Fruit fly (Drosophila melanogaster) whole organism, embryonic: ENCODE data around the gene Drice.

Experiments
- B-H2 ChIP-seq: fragments of 200-800 bp; sonication (Bioruptor generic); optimal IDR thresholded peaks from 2 replicates; lab custom pipeline; 2018; ENCODE audit warnings: missing biosample characterization, mild to moderate bottlenecking, missing genetic modification characterization
- CG11695 ChIP-seq: fragments of 200-800 bp; sonication (Bioruptor generic); IDR thresholded peaks from 3 replicates; pipeline ENCODE4 v1.3.6; 2022; ENCODE audit warnings: missing biosample characterization, missing genetic modification characterization
- CG14710 ChIP-seq: fragments of 200-800 bp; sonication (Bioruptor generic); optimal IDR thresholded peaks from 3 replicates; lab custom pipeline; 2019; ENCODE audit warnings: missing biosample characterization, mild to moderate bottlenecking, missing genetic modification characterization, moderate library complexity
- CG17328 ChIP-seq: fragments of 200-800 bp; sonication (Bioruptor generic); IDR thresholded peaks from 2 replicates; pipeline ENCODE4 v1.3.6; 2022; ENCODE audit warnings: missing biosample characterization, missing genetic modification characterization
- CG17802 ChIP-seq: fragments of 200-800 bp; sonication (Bioruptor generic); optimal IDR thresholded peaks from 2 replicates; lab custom pipeline; 2018; ENCODE audit warnings: missing biosample characterization, mild to moderate bottlenecking, missing genetic modification characterization, moderate library complexity
- CG18011 ChIP-seq: fragments of 200-800 bp; sonication (Bioruptor generic); optimal IDR thresholded peaks from 2 replicates; lab custom pipeline; 2017; ENCODE audit warnings: missing biosample characterization, missing genetic modification characterization, mild to moderate bottlenecking, moderate library complexity, missing genotype
- CG31224 ChIP-seq: fragments of 200-800 bp; sonication (Bioruptor generic); IDR thresholded peaks from 2 replicates; pipeline ENCODE4 v1.3.6; 2022; ENCODE audit warnings: missing biosample characterization, missing genetic modification characterization
- CG33557 ChIP-seq: fragments of 200-800 bp; sonication (Bioruptor generic); optimal IDR thresholded peaks from 2 replicates; lab custom pipeline; 2019; ENCODE audit warnings: missing biosample characterization, mild to moderate bottlenecking, missing genetic modification characterization, moderate library complexity
- CG3847 ChIP-seq: fragments of 200-800 bp; sonication (Bioruptor generic); IDR thresholded peaks from 2 replicates; pipeline ENCODE4 v1.3.6; 2022; ENCODE audit warnings: missing biosample characterization, missing genetic modification characterization
- CG4617 ChIP-seq: fragments of 200-800 bp; sonication (Bioruptor generic); optimal IDR thresholded peaks from 3 replicates; lab custom pipeline; 2016; ENCODE audit warnings: missing biosample characterization, missing genetic modification characterization, borderline replicate concordance
- CG4854 ChIP-seq: fragments of 200-800 bp; sonication (Bioruptor generic); optimal IDR thresholded peaks from 2 replicates; lab custom pipeline; 2016; ENCODE audit warnings: missing biosample characterization, missing genetic modification characterization, inconsistent platforms
- CG5953 ChIP-seq: fragments of 200-800 bp; sonication (Bioruptor generic); IDR thresholded peaks from 2 replicates; pipeline ENCODE4 v1.3.6; 2022; ENCODE audit warnings: missing biosample characterization, missing genetic modification characterization
- CG6654 ChIP-seq: fragments of 200-800 bp; sonication (Bioruptor generic); optimal IDR thresholded peaks from 2 replicates; lab custom pipeline; 2017; ENCODE audit warnings: missing biosample characterization, mild to moderate bottlenecking, missing genetic modification characterization
- CG7928 ChIP-seq: fragments of 200-800 bp; sonication (Bioruptor generic); optimal IDR thresholded peaks from 2 replicates; lab custom pipeline; 2017; ENCODE audit warnings: missing biosample characterization, mild to moderate bottlenecking, missing genetic modification characterization
- CG8089 ChIP-seq: fragments of 200-800 bp; sonication (Bioruptor generic); optimal IDR thresholded peaks from 3 replicates; lab custom pipeline; 2016; ENCODE audit warnings: missing biosample characterization, missing genetic modification characterization
- CG8281 ChIP-seq: fragments of 200-800 bp; sonication (Bioruptor generic); optimal IDR thresholded peaks from 2 replicates; lab custom pipeline; 2018; ENCODE audit warnings: missing biosample characterization, mild to moderate bottlenecking, missing genetic modification characterization, moderate library complexity
- CG8478 ChIP-seq: fragments of >200 bp; optimal IDR thresholded peaks from 2 replicates; lab custom pipeline; 2018
- CkIIα-i1 ChIP-seq: fragments of 200-800 bp; sonication (Bioruptor generic); IDR thresholded peaks from 2 replicates; pipeline ENCODE4 v1.3.6; 2022; ENCODE audit warnings: missing biosample characterization, missing genetic modification characterization
- Dbx ChIP-seq: fragments of 200-800 bp; sonication (Bioruptor generic); IDR thresholded peaks from 3 replicates; pipeline ENCODE4 v1.3.6; 2022; ENCODE audit warnings: missing biosample characterization, missing genetic modification characterization
- E2f2 ChIP-seq: fragments of 200-800 bp; sonication (Bioruptor generic); IDR thresholded peaks from 2 replicates; pipeline ENCODE4 v1.3.6; 2022; ENCODE audit warnings: missing biosample characterization, missing genetic modification characterization
- Eip74EF ChIP-seq, 2 experiments: fragments of 200-800 bp in 1 of 2; fragments of >200 bp in 1 of 2; sonication (Bioruptor generic) in 1 of 2; optimal IDR thresholded peaks; 2 replicates each; lab custom pipeline; 2017 to 2019; ENCODE audit warnings: missing biosample characterization in 2 of 2, missing genetic modification characterization in 2 of 2, mild to moderate bottlenecking in 1 of 2, moderate library complexity in 1 of 2
- Fer3 ChIP-seq: fragments of 200-800 bp; sonication (Bioruptor generic); optimal IDR thresholded peaks from 2 replicates; lab custom pipeline; 2018; ENCODE audit warnings: missing biosample characterization, mild to moderate bottlenecking, missing genetic modification characterization, moderate library complexity
- H2.0 ChIP-seq: fragments of 200-800 bp; sonication (Bioruptor generic); IDR thresholded peaks from 2 replicates; pipeline ENCODE4 v1.3.6; 2022; ENCODE audit warnings: missing biosample characterization, missing genetic modification characterization
- Hmx ChIP-seq: fragments of 200-800 bp; sonication (Bioruptor generic); optimal IDR thresholded peaks from 2 replicates; lab custom pipeline; 2016; ENCODE audit warnings: missing biosample characterization, missing genetic modification characterization
- Jarid2 ChIP-seq: fragments of 200-800 bp; sonication (Bioruptor generic); optimal IDR thresholded peaks from 3 replicates; lab custom pipeline; 2017; ENCODE audit warnings: mild to moderate bottlenecking, missing biosample characterization, missing genetic modification reagents, missing genetic modification characterization
- Kr ChIP-seq: fragments of 200-800 bp; sonication (Bioruptor generic); optimal IDR thresholded peaks from 2 replicates; lab custom pipeline; 2017; ENCODE audit warnings: missing biosample characterization, mild to moderate bottlenecking, missing genetic modification characterization
- Lim3 ChIP-seq: fragments of 200-800 bp; sonication (Bioruptor generic); IDR thresholded peaks from 2 replicates; pipeline ENCODE4 v1.3.6; 2022; ENCODE audit warnings: missing biosample characterization, missing genetic modification characterization
- MESR4 ChIP-seq: fragments of 200-800 bp; sonication (Bioruptor generic); optimal IDR thresholded peaks from 2 replicates; lab custom pipeline; 2018; ENCODE audit warnings: missing biosample characterization, mild to moderate bottlenecking, missing genetic modification characterization, moderate library complexity
- Med ChIP-seq: fragments of 200-800 bp; sonication (Bioruptor generic); peaks from one replicate; lab custom pipeline; 2016; ENCODE audit warnings: missing biosample characterization, missing genetic modification characterization, mild to moderate bottlenecking, inconsistent platforms, moderate library complexity
- Nf-YA ChIP-seq: fragments of 200-800 bp; sonication (Bioruptor generic); IDR thresholded peaks from 2 replicates; pipeline ENCODE4 v1.3.6; 2022; ENCODE audit warnings: missing biosample characterization, missing genetic modification characterization
- Side ChIP-seq: fragments of 200-800 bp; sonication (Bioruptor generic); optimal IDR thresholded peaks from 2 replicates; lab custom pipeline; 2016; ENCODE audit warnings: missing biosample characterization, missing genetic modification characterization
- Sry-δ ChIP-seq: fragments of 200-800 bp; sonication (Bioruptor generic); optimal IDR thresholded peaks from 2 replicates; lab custom pipeline; 2016; ENCODE audit warnings: missing biosample characterization, missing genetic modification characterization
- amos ChIP-seq: fragments of 200-800 bp; sonication (Bioruptor generic); IDR thresholded peaks from 2 replicates; pipeline ENCODE4 v1.3.6; 2022; ENCODE audit warnings: missing biosample characterization, missing genetic modification characterization; ENCODE audit not compliant: partially characterized antibody
- cg ChIP-seq: fragments of 200-800 bp; sonication (Bioruptor generic); optimal IDR thresholded peaks from 3 replicates; lab custom pipeline; 2019; ENCODE audit warnings: missing biosample characterization, mild to moderate bottlenecking, missing genetic modification characterization, moderate library complexity
- dati ChIP-seq: fragments of 200-800 bp; sonication (Bioruptor generic); IDR thresholded peaks from 2 replicates; pipeline ENCODE4 v1.3.6; 2022; ENCODE audit warnings: missing biosample characterization, missing genetic modification characterization
- dmrt11E ChIP-seq: fragments of 200-800 bp; sonication (Bioruptor generic); optimal IDR thresholded peaks from 3 replicates; lab custom pipeline; 2018; ENCODE audit warnings: missing biosample characterization, mild to moderate bottlenecking, missing genetic modification characterization, moderate library complexity
- dmrt99B ChIP-seq: fragments of 200-800 bp; sonication (Bioruptor generic); optimal IDR thresholded peaks from 2 replicates; lab custom pipeline; 2018; ENCODE audit warnings: missing biosample characterization, mild to moderate bottlenecking, missing genetic modification characterization, moderate library complexity
- fd96Cb ChIP-seq: fragments of 200-800 bp; sonication (Bioruptor generic); optimal IDR thresholded peaks from 2 replicates; lab custom pipeline; 2018; ENCODE audit warnings: missing biosample characterization, mild to moderate bottlenecking, missing genetic modification characterization, moderate library complexity
- hb ChIP-seq: fragments of 200-800 bp; sonication (Bioruptor generic); IDR thresholded peaks from 3 replicates; pipeline ENCODE4 v1.3.6; 2022; ENCODE audit warnings: missing biosample characterization, missing genetic modification characterization; ENCODE audit not compliant: partially characterized antibody
- kay ChIP-seq: fragments of 200-800 bp; sonication (Bioruptor generic); optimal IDR thresholded peaks from 2 replicates; lab custom pipeline; 2016; ENCODE audit warnings: missing biosample characterization, missing genetic modification characterization
- lov ChIP-seq, 2 experiments: fragments of 200-800 bp in 1 of 2; fragments of >200 bp in 1 of 2; sonication (Bioruptor generic) in 1 of 2; IDR thresholded peaks in 1 of 2; optimal IDR thresholded peaks in 1 of 2; 2 replicates in 1 of 2; 3 replicates in 1 of 2; pipeline versions ENCODE4 v1.3.6 to Lab custom; 2017 to 2022; ENCODE audit warnings: missing biosample characterization in 1 of 2, missing genetic modification characterization in 1 of 2
- onecut ChIP-seq: fragments of 200-800 bp; sonication (Bioruptor generic); IDR thresholded peaks from 2 replicates; pipeline ENCODE4 v1.3.6; 2022; ENCODE audit warnings: missing biosample characterization, missing genetic modification characterization
- pros ChIP-seq: fragments of 200-800 bp; sonication (Bioruptor generic); optimal IDR thresholded peaks from 3 replicates; lab custom pipeline; 2019; ENCODE audit warnings: missing biosample characterization, mild to moderate bottlenecking, missing genetic modification characterization, moderate library complexity
- ranshi ChIP-seq: fragments of 200-800 bp; sonication (Bioruptor generic); IDR thresholded peaks from 2 replicates; pipeline ENCODE4 v1.3.6; 2022; ENCODE audit warnings: missing biosample characterization, missing genetic modification characterization
- salm ChIP-seq: fragments of 200-800 bp; sonication (Bioruptor generic); optimal IDR thresholded peaks from 2 replicates; lab custom pipeline; 2018; ENCODE audit warnings: missing biosample characterization, mild to moderate bottlenecking, missing genetic modification characterization
- sens-2 ChIP-seq: fragments of 200-800 bp; sonication (Bioruptor generic); IDR thresholded peaks from 2 replicates; pipeline ENCODE4 v1.3.6; 2022; ENCODE audit warnings: missing biosample characterization, missing genetic modification characterization
- slou ChIP-seq: fragments of 200-800 bp; sonication (Bioruptor generic); optimal IDR thresholded peaks from 3 replicates; lab custom pipeline; 2016; ENCODE audit warnings: missing biosample characterization, missing genetic modification characterization
- tap ChIP-seq: fragments of 200-800 bp; optimal IDR thresholded peaks from 3 replicates; lab custom pipeline; 2019; ENCODE audit warnings: missing biosample characterization, mild to moderate bottlenecking, missing genetic modification characterization, moderate library complexity
- tio ChIP-seq: fragments of 200-800 bp; sonication (Bioruptor generic); optimal IDR thresholded peaks from 2 replicates; lab custom pipeline; 2017; ENCODE audit warnings: missing biosample characterization, missing genetic modification characterization, inconsistent platforms
- trem ChIP-seq: fragments of 200-800 bp; optimal IDR thresholded peaks from 3 replicates; lab custom pipeline; 2019; ENCODE audit warnings: missing biosample characterization, mild to moderate bottlenecking, missing genetic modification characterization, moderate library complexity
- unpg ChIP-seq: fragments of 200-800 bp; sonication (Bioruptor generic); optimal IDR thresholded peaks from 3 replicates; lab custom pipeline; 2018; ENCODE audit warnings: missing biosample characterization, mild to moderate bottlenecking, missing genetic modification characterization, moderate library complexity

The Drice gene

DNA sequence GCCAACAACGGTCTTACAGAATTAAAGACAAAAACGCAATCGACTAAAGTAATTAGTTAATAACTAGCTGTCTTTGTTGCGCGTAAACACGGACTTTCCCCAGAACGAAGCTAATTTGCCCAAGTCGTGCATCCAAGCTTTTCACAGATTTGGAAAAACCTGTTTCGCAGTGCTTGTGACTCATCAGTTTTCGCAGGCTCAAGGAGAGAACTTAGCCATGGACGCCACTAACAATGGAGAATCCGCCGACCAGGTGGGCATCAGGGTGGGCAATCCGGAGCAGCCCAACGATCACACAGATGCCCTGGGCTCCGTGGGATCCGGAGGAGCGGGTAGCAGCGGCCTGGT, 197 bp downstream of the Drice start:
- TF ChIP-seq CG31224 (GFP tag; lab: Robert Waterston, UW): no peak
- 0 out of 2 replicates have a peak, but pooled peaks have one; percentile 5 for TF ChIP-seq E2f2 (GFP tag; lab: Robert Waterston, UW)
- no peak for TF ChIP-seq Side (GFP tag; lab: Kevin White, UChicago)
- TF ChIP-seq kay: peak; percentile 13
- peak; percentile 67 for TF ChIP-seq MESR4
- 0 out of 3 replicates have a peak, but pooled peaks have one; percentile 4 for TF ChIP-seq Dbx
- TF ChIP-seq slou (GFP tag; lab: Kevin White, UChicago): no peak
- TF ChIP-seq CkIIα-i1 (GFP tag; lab: Robert Waterston, UW): no peak
- TF ChIP-seq CG8281: no peak
- TF ChIP-seq CG18011 (GFP tag; lab: Kevin White, UChicago): no peak
- no peak for TF ChIP-seq hb
- TF ChIP-seq CG6654 (GFP tag; lab: Kevin White, UChicago): no peak
- no peak for TF ChIP-seq dmrt99B (tag; lab: Kevin White, UChicago)
- peak; percentile 20 for TF ChIP-seq CG14710 (tag; lab: Kevin White, UChicago)
- TF ChIP-seq CG8089 (GFP tag; lab: Kevin White, UChicago): no peak
- peak; percentile 56 for TF ChIP-seq CG4617 (GFP tag; lab: Kevin White, UChicago)
- TF ChIP-seq dmrt11E (tag; lab: Kevin White, UChicago): no peak
- TF ChIP-seq lov (optimal IDR thresholded peaks at IDR 0.05; lab: Kevin White, UChicago): no peak
- no peak for TF ChIP-seq lov (GFP tag; IDR thresholded peaks at IDR 0.05; lab: Robert Waterston, UW)
- no peak for TF ChIP-seq CG17802 (tag; lab: Kevin White, UChicago)
- no peak for TF ChIP-seq CG8478
- no peak for TF ChIP-seq tio (GFP tag; lab: Kevin White, UChicago)
- TF ChIP-seq CG33557 (GFP tag; lab: Kevin White, UChicago): no peak
- TF ChIP-seq CG5953 (GFP tag; lab: Robert Waterston, UW): no peak
- no peak for TF ChIP-seq ranshi (GFP tag; lab: Robert Waterston, UW)
- no peak for TF ChIP-seq Fer3 (tag; lab: Kevin White, UChicago)
- TF ChIP-seq CG3847: no peak
- no peak for TF ChIP-seq CG7928
- TF ChIP-seq sens-2 (GFP tag; lab: Robert Waterston, UW): no peak
- TF ChIP-seq dati (GFP tag; lab: Robert Waterston, UW): no peak
- peak; percentile 17 for TF ChIP-seq Med (GFP tag; lab: Kevin White, UChicago)

DNA sequence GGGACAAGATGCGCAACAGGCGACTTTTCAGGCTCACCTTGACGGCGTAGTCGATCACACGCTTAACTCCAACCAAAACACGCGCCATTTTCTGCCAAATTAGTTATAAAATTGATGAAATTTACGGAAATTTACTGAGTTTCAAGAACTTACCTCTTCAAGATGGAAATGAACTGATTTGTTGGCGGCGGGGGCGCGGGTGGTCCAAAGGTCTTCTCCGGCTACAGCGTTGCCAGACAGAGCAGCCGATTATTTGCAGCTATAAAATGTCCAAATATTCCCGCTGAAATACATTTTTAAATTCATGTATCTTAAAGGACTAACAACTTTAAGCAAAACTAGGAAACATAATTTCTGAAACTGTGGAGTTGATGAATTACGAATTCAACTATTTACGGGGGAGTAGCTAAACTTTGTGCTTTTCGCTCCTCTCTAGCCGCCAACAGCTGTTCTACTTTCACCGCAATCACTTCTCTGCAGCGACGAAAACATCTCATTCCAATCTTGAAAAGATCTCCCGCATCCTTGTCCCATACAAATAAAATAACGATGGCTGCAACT, 3.4 kb downstream of the Drice start, which contains the start of the genes Etfb and CG7789:
Gene Etfb, minus strand, starts transcription at position 193 of the 561 bp plus-strand sequence.
Gene CG7789, plus strand, starts transcription at position 444 of the 561 bp plus-strand sequence.
- TF ChIP-seq Jarid2 (no peak), cg (GFP tag; lab: Kevin White, UChicago) (no peak), amos (GFP tag; lab: Robert Waterston, UW) (peak; percentile 80), sens-2 (GFP tag; lab: Robert Waterston, UW) (peak; percentile 70; the same call in 1 of the 2 replicates), B-H2 (GFP tag; lab: Kevin White, UChicago) (no peak), Sry-δ (peak; percentile 89), trem (tag; lab: Kevin White, UChicago) (peak; percentile 55), unpg (no peak), Nf-YA (GFP tag; lab: Robert Waterston, UW) (0 out of 2 replicates have a peak, but pooled peaks have one; percentile 20), tap (tag; lab: Kevin White, UChicago) (no peak), pros (GFP tag; lab: Kevin White, UChicago) (no peak), Lim3 (GFP tag; lab: Robert Waterston, UW) (no peak), salm (tag; lab: Kevin White, UChicago) (peak; percentile 31), fd96Cb (no peak), H2.0 (GFP tag; lab: Robert Waterston, UW) (peak; percentile 71), Hmx (GFP tag; lab: Kevin White, UChicago) (no peak), Kr (GFP tag; lab: Kevin White, UChicago) (no peak), onecut (GFP tag; lab: Robert Waterston, UW) (peak; percentile 57), Eip74EF (GFP tag; optimal IDR thresholded peaks at IDR 0.05; lab: Kevin White, UChicago) (no peak), CG11695 (GFP tag; lab: Robert Waterston, UW) (peak; percentile 80), CG4854 (GFP tag; lab: Kevin White, UChicago) (peak; percentile 24), CG17328 (GFP tag; lab: Robert Waterston, UW) (peak; percentile 67)
